Fruit fly (Drosophila melanogaster) whole organism, embryonic: ENCODE data around the gene pbl.
A peak's percentile ranks its signal among the peaks of the same experiment; 100 is the strongest.

Experiments
- Antp ChIP-seq: fragments of 200-800 bp; sonication (Bioruptor generic); optimal IDR thresholded peaks from 3 replicates; lab custom pipeline; 2016; ENCODE audit warnings: missing biosample characterization, missing genetic modification characterization
- Atf-2 ChIP-seq: fragments of 200-800 bp; sonication (Bioruptor generic); optimal IDR thresholded peaks from 2 replicates; lab custom pipeline; 2016; ENCODE audit warnings: missing biosample characterization, missing genetic modification characterization
- Bteb2 ChIP-seq: fragments of 200-800 bp; sonication (Bioruptor generic); optimal IDR thresholded peaks from 2 replicates; lab custom pipeline; 2016; ENCODE audit warnings: missing biosample characterization, missing genetic modification characterization
- CG10462 ChIP-seq: fragments of 200-800 bp; sonication (Bioruptor generic); optimal IDR thresholded peaks from 2 replicates; lab custom pipeline; 2016; ENCODE audit warnings: missing biosample characterization, missing genetic modification characterization
- CG13296 ChIP-seq: fragments of 200-800 bp; sonication (Bioruptor generic); optimal IDR thresholded peaks from 3 replicates; lab custom pipeline; 2018; ENCODE audit warnings: missing biosample characterization, mild to moderate bottlenecking, missing genetic modification characterization
- CG13424 ChIP-seq: fragments of 200-800 bp; sonication (Bioruptor generic); optimal IDR thresholded peaks from 2 replicates; lab custom pipeline; 2019; ENCODE audit warnings: missing biosample characterization, mild to moderate bottlenecking, missing genetic modification characterization, moderate library complexity
- CG13775 ChIP-seq: fragments of 200-800 bp; sonication (Bioruptor generic); optimal IDR thresholded peaks from 3 replicates; lab custom pipeline; 2017; ENCODE audit warnings: missing biosample characterization, mild to moderate bottlenecking, missing genetic modification characterization
- CG1529 ChIP-seq: fragments of 200-800 bp; sonication (Bioruptor generic); optimal IDR thresholded peaks from 3 replicates; lab custom pipeline; 2018; ENCODE audit warnings: missing biosample characterization, missing genetic modification characterization
- CG15479 ChIP-seq: fragments of 200-800 bp; sonication (Bioruptor generic); optimal IDR thresholded peaks from 3 replicates; lab custom pipeline; 2019; ENCODE audit warnings: missing biosample characterization, mild to moderate bottlenecking, missing genetic modification characterization, moderate library complexity
- CG17612 ChIP-seq: fragments of 200-800 bp; sonication (Bioruptor generic); IDR thresholded peaks from 2 replicates; pipeline ENCODE4 v1.3.6; 2022; ENCODE audit warnings: missing biosample characterization, missing genetic modification characterization
- CG18619 ChIP-seq: fragments of 200-800 bp; sonication (Bioruptor generic); optimal IDR thresholded peaks from 3 replicates; lab custom pipeline; 2017; ENCODE audit warnings: missing biosample characterization, mild to moderate bottlenecking, missing genetic modification characterization
- CG3163 ChIP-seq: fragments of 200-800 bp; sonication (Bioruptor generic); optimal IDR thresholded peaks from 3 replicates; lab custom pipeline; 2016; ENCODE audit warnings: missing biosample characterization, missing genetic modification characterization
- CG33213 ChIP-seq: fragments of 200-800 bp; sonication (Bioruptor generic); optimal IDR thresholded peaks from 3 replicates; lab custom pipeline; 2016; ENCODE audit warnings: missing biosample characterization, missing genetic modification characterization
- CG3995 ChIP-seq: fragments of 200-800 bp; sonication (Bioruptor generic); optimal IDR thresholded peaks from 3 replicates; lab custom pipeline; 2016; ENCODE audit warnings: missing biosample characterization, missing genetic modification characterization
- CG4328 ChIP-seq: fragments of 200-800 bp; sonication (Bioruptor generic); optimal IDR thresholded peaks from 3 replicates; lab custom pipeline; 2017; ENCODE audit warnings: missing biosample characterization, missing genetic modification reagents, missing genetic modification characterization
- CG4404 ChIP-seq: fragments of 200-800 bp; sonication (Bioruptor generic); IDR thresholded peaks from 2 replicates; pipeline ENCODE4 v1.3.6; 2022; ENCODE audit warnings: missing biosample characterization, missing genetic modification characterization
- CG4707 ChIP-seq: fragments of 200-800 bp; sonication (Bioruptor generic); optimal IDR thresholded peaks from 2 replicates; lab custom pipeline; 2018; ENCODE audit warnings: missing biosample characterization, mild to moderate bottlenecking, missing genetic modification characterization, moderate library complexity
- CG5180 ChIP-seq: fragments of 200-800 bp; sonication (Bioruptor generic); optimal IDR thresholded peaks from 3 replicates; lab custom pipeline; 2017; ENCODE audit warnings: missing biosample characterization, missing genetic modification characterization, mild to moderate bottlenecking, moderate library complexity, missing genetic modification reagents
- CG7786 ChIP-seq: fragments of 200-800 bp; sonication (Bioruptor generic); optimal IDR thresholded peaks from 2 replicates; lab custom pipeline; 2016; ENCODE audit warnings: missing biosample characterization, missing genetic modification characterization
- Ets97D ChIP-seq: fragments of 200-800 bp; sonication (Bioruptor generic); optimal IDR thresholded peaks from 3 replicates; lab custom pipeline; 2016; ENCODE audit warnings: missing biosample characterization, missing genetic modification characterization
- Fer3 ChIP-seq: fragments of 200-800 bp; sonication (Bioruptor generic); optimal IDR thresholded peaks from 2 replicates; lab custom pipeline; 2018; ENCODE audit warnings: missing biosample characterization, mild to moderate bottlenecking, missing genetic modification characterization, moderate library complexity
- HLHmδ ChIP-seq: fragments of 200-800 bp; sonication (Bioruptor generic); optimal IDR thresholded peaks from 2 replicates; lab custom pipeline; 2018; ENCODE audit warnings: missing biosample characterization, mild to moderate bottlenecking, missing genetic modification characterization, moderate library complexity
- Mad ChIP-seq: fragments of 200-800 bp; sonication (Bioruptor generic); optimal IDR thresholded peaks from 2 replicates; lab custom pipeline; 2016; ENCODE audit warnings: missing biosample characterization, missing genetic modification characterization
- Mes4 ChIP-seq: fragments of 200-800 bp; sonication (Bioruptor generic); optimal IDR thresholded peaks from 2 replicates; lab custom pipeline; 2016; ENCODE audit warnings: missing biosample characterization, missing genetic modification characterization
- Nf-YB ChIP-seq: fragments of 200-800 bp; sonication (Bioruptor generic); optimal IDR thresholded peaks from 3 replicates; lab custom pipeline; 2019; ENCODE audit warnings: missing biosample characterization, mild to moderate bottlenecking, missing genetic modification characterization, moderate library complexity
- Nf-YC ChIP-seq: fragments of 200-800 bp; optimal IDR thresholded peaks from 3 replicates; lab custom pipeline; 2019; ENCODE audit warnings: missing biosample characterization, mild to moderate bottlenecking, missing genetic modification characterization, moderate library complexity
- PHDP ChIP-seq: fragments of 200-800 bp; sonication (Bioruptor generic); optimal IDR thresholded peaks from 3 replicates; lab custom pipeline; 2018; ENCODE audit warnings: missing biosample characterization, mild to moderate bottlenecking, missing genetic modification characterization, moderate library complexity
- Scr ChIP-seq: fragments of 200-800 bp; sonication (Bioruptor generic); IDR thresholded peaks from 2 replicates; pipeline ENCODE4 v1.3.6; 2022; ENCODE audit warnings: missing biosample characterization, missing genetic modification characterization; ENCODE audit not compliant: partially characterized antibody
- Sry-δ ChIP-seq: fragments of 200-800 bp; sonication (Bioruptor generic); optimal IDR thresholded peaks from 2 replicates; lab custom pipeline; 2016; ENCODE audit warnings: missing biosample characterization, missing genetic modification characterization
- Tbp ChIP-seq: fragments of >200 bp; optimal IDR thresholded peaks from 2 replicates; lab custom pipeline; 2018; ENCODE audit warnings: missing biosample characterization, missing genetic modification characterization
- Trl ChIP-seq, 3 experiments: fragments of >200 bp in 2 of 3; fragments of 200-800 bp in 1 of 3; sonication (Bioruptor generic) in 1 of 3; optimal IDR thresholded peaks; 2 replicates in 1 of 3; 3 replicates in 2 of 3; lab custom pipeline; 2016 to 2017; ENCODE audit warnings: missing biosample characterization in 1 of 3, missing genetic modification characterization in 1 of 3
- Vsx1 ChIP-seq: fragments of 200-800 bp; sonication (Bioruptor generic); optimal IDR thresholded peaks from 2 replicates; lab custom pipeline; 2017; ENCODE audit warnings: missing biosample characterization, mild to moderate bottlenecking, missing genetic modification characterization, missing genetic modification reagents
- cwo ChIP-seq: fragments of 200-800 bp; sonication (Bioruptor generic); optimal IDR thresholded peaks from 3 replicates; lab custom pipeline; 2017; ENCODE audit warnings: missing biosample characterization, missing genetic modification characterization, mild to moderate bottlenecking, moderate library complexity, missing genetic modification reagents
- dmrt99B ChIP-seq: fragments of 200-800 bp; sonication (Bioruptor generic); optimal IDR thresholded peaks from 2 replicates; lab custom pipeline; 2018; ENCODE audit warnings: missing biosample characterization, mild to moderate bottlenecking, missing genetic modification characterization, moderate library complexity
- dpn ChIP-seq, 2 experiments: fragments of 200-800 bp; sonication (Bioruptor generic); optimal IDR thresholded peaks; 3 replicates each; lab custom pipeline; 2016; ENCODE audit warnings: missing biosample characterization in 2 of 2, missing genetic modification characterization in 2 of 2
- emc ChIP-seq: fragments of 200-800 bp; sonication (Bioruptor generic); optimal IDR thresholded peaks from 2 replicates; lab custom pipeline; 2016; ENCODE audit warnings: missing biosample characterization, missing genetic modification characterization
- fd3F ChIP-seq: fragments of 200-800 bp; sonication (Bioruptor generic); optimal IDR thresholded peaks from 2 replicates; lab custom pipeline; 2018; ENCODE audit warnings: missing biosample characterization, mild to moderate bottlenecking, missing genetic modification characterization, moderate library complexity
- insv ChIP-seq, 2 experiments: fragments of 200-800 bp; sonication (Bioruptor generic); optimal IDR thresholded peaks; 3 replicates each; lab custom pipeline; 2016 to 2018; ENCODE audit warnings: missing biosample characterization in 2 of 2, missing genetic modification characterization in 2 of 2
- klu ChIP-seq: fragments of 200-800 bp; sonication (Bioruptor generic); IDR thresholded peaks from 2 replicates; pipeline ENCODE4 v1.3.6; 2022; ENCODE audit warnings: missing biosample characterization, missing genetic modification characterization
- knrl ChIP-seq: fragments of 200-800 bp; sonication (Bioruptor generic); IDR thresholded peaks from 3 replicates; pipeline ENCODE4 v1.3.6; 2022; ENCODE audit warnings: missing biosample characterization, missing genetic modification characterization; ENCODE audit not compliant: partially characterized antibody
- mld ChIP-seq: fragments of 200-800 bp; sonication (Bioruptor generic); IDR thresholded peaks from 3 replicates; pipeline ENCODE4 v1.3.6; 2022; ENCODE audit warnings: missing biosample characterization, missing genetic modification characterization; ENCODE audit not compliant: partially characterized antibody
- oc ChIP-seq: fragments of 200-800 bp; sonication (Bioruptor generic); optimal IDR thresholded peaks from 2 replicates; lab custom pipeline; 2018; ENCODE audit warnings: missing biosample characterization, mild to moderate bottlenecking, missing genetic modification characterization, moderate library complexity
- odd ChIP-seq: fragments of 200-800 bp; sonication (Bioruptor generic); optimal IDR thresholded peaks from 2 replicates; lab custom pipeline; 2017; ENCODE audit warnings: missing biosample characterization, mild to moderate bottlenecking, missing genetic modification characterization
- psq ChIP-seq: fragments of 200-800 bp; sonication (Bioruptor generic); optimal IDR thresholded peaks from 2 replicates; lab custom pipeline; 2017; ENCODE audit warnings: missing biosample characterization, missing genetic modification characterization
- ranshi ChIP-seq: fragments of 200-800 bp; sonication (Bioruptor generic); IDR thresholded peaks from 2 replicates; pipeline ENCODE4 v1.3.6; 2022; ENCODE audit warnings: missing biosample characterization, missing genetic modification characterization
- salm ChIP-seq: fragments of 200-800 bp; sonication (Bioruptor generic); optimal IDR thresholded peaks from 2 replicates; lab custom pipeline; 2018; ENCODE audit warnings: missing biosample characterization, mild to moderate bottlenecking, missing genetic modification characterization
- sens ChIP-seq: fragments of 200-800 bp; sonication (Bioruptor generic); peaks from one replicate; lab custom pipeline; 2016; ENCODE audit warnings: missing biosample characterization, missing genetic modification characterization
- sim ChIP-seq: fragments of 200-800 bp; sonication (Bioruptor generic); IDR thresholded peaks from 2 replicates; pipeline ENCODE4 v1.3.6; 2022; ENCODE audit warnings: missing biosample characterization, missing genetic modification characterization
- sisA ChIP-seq: fragments of 200-800 bp; sonication (Bioruptor generic); IDR thresholded peaks from 2 replicates; pipeline ENCODE4 v1.3.6; 2022; ENCODE audit warnings: missing biosample characterization, missing genetic modification characterization
- unpg ChIP-seq: fragments of 200-800 bp; sonication (Bioruptor generic); optimal IDR thresholded peaks from 3 replicates; lab custom pipeline; 2018; ENCODE audit warnings: missing biosample characterization, mild to moderate bottlenecking, missing genetic modification characterization, moderate library complexity

Gene pbl

DNA sequence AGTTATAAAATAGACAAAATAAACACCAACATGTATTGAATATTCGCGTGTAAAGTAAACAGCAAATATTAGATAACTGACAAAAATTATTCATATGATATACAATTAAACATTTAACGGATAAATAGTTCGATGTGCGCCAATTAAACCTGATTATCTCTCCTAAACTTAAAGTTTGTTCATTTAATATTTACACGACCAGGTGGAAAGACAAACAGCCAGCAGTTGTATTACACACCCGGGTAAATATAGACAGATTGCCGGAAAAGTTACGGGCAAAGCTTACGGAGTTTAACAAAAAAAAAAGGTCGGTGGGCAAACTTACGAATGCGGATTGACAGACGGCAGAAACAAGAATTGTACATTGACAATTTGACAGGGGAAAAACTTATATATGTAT, 29.6 kb downstream of the pbl start (continued):
- TF ChIP-seq knrl (GFP tag; lab: Robert Waterston, UW) = no peak
- peak in 1 of 2 experiments; percentile 37 for TF ChIP-seq dpn (GFP tag; optimal IDR thresholded peaks at IDR 0.05; lab: Kevin White, UChicago)
- TF ChIP-seq Antp = no peak
- TF ChIP-seq oc = peak; percentile 42
- peak; percentile 65 for TF ChIP-seq dmrt99B (tag; lab: Kevin White, UChicago)
- TF ChIP-seq Sry-δ (GFP tag; lab: Kevin White, UChicago) = peak; percentile 18
- peak; percentile 18 for TF ChIP-seq Mad (GFP tag; lab: Kevin White, UChicago)
- peak; percentile 32 for TF ChIP-seq CG4328 (GFP tag; lab: Kevin White, UChicago)
- TF ChIP-seq Ets97D = peak; percentile 9
- peak; percentile 73 for TF ChIP-seq Vsx1 (GFP tag; lab: Kevin White, UChicago)
- no peak for TF ChIP-seq Trl (optimal IDR thresholded peaks at IDR 0.05; lab: Kevin White, UChicago)
- peak; percentile 27 for TF ChIP-seq Trl (GFP tag; optimal IDR thresholded peaks at IDR 0.05; lab: Kevin White, UChicago)
- no peak for TF ChIP-seq insv (GFP tag; optimal IDR thresholded peaks at IDR 0.05; lab: Kevin White, UChicago)
- TF ChIP-seq psq (GFP tag; lab: Kevin White, UChicago) = peak; percentile 44
- no peak for TF ChIP-seq CG10462
- no peak for TF ChIP-seq mld
- peak; percentile 72 for TF ChIP-seq CG18619 (GFP tag; lab: Kevin White, UChicago)
- TF ChIP-seq CG13424 (tag; lab: Kevin White, UChicago) = peak; percentile 67
- peak; percentile 81 for TF ChIP-seq Fer3 (tag; lab: Kevin White, UChicago)
- no peak for TF ChIP-seq salm (tag; lab: Kevin White, UChicago)
- no peak for TF ChIP-seq Atf-2
- no peak for TF ChIP-seq sim (GFP tag; lab: Robert Waterston, UW)
- no peak for TF ChIP-seq CG4404 (GFP tag; lab: Robert Waterston, UW)
- TF ChIP-seq CG3163 (GFP tag; lab: Kevin White, UChicago) = peak; percentile 18
- TF ChIP-seq CG4707 (GFP tag; lab: Kevin White, UChicago) = peak; percentile 65
- TF ChIP-seq PHDP (tag; lab: Kevin White, UChicago) = peak; percentile 86
- TF ChIP-seq emc (GFP tag; lab: Kevin White, UChicago) = peak; percentile 22
- peak; percentile 47; the same call in 1 of the 2 replicates for TF ChIP-seq ranshi
- peak; percentile 10 for TF ChIP-seq Mes4 (GFP tag; lab: Kevin White, UChicago)
- peak; percentile 15 for TF ChIP-seq CG13775
- no peak for TF ChIP-seq klu (GFP tag; lab: Robert Waterston, UW)
- TF ChIP-seq CG1529 (GFP tag; lab: Kevin White, UChicago) = peak; percentile 44
- peak; percentile 26 for TF ChIP-seq CG7786 (GFP tag; lab: Kevin White, UChicago)
- peak; percentile 60 for TF ChIP-seq cwo
- no peak for TF ChIP-seq CG15479 (GFP tag; lab: Kevin White, UChicago)
- TF ChIP-seq CG17612 (GFP tag; lab: Robert Waterston, UW) = 0 out of 2 replicates have a peak, but pooled peaks have one; percentile 20
- peak; percentile 77 for TF ChIP-seq CG13296
- no peak for TF ChIP-seq Tbp (GFP tag; lab: Kevin White, UChicago)
- no peak for TF ChIP-seq sens
- TF ChIP-seq Bteb2 (GFP tag; lab: Kevin White, UChicago) = peak; percentile 32
- peak; percentile 54 for TF ChIP-seq Nf-YB (GFP tag; lab: Kevin White, UChicago)
- peak; percentile 93 for TF ChIP-seq fd3F (GFP tag; lab: Kevin White, UChicago)
- no peak for TF ChIP-seq CG3995
- TF ChIP-seq Nf-YC (tag; lab: Kevin White, UChicago) = peak; percentile 21
- TF ChIP-seq HLHmδ (GFP tag; lab: Kevin White, UChicago) = no peak
- TF ChIP-seq CG5180 (GFP tag; lab: Kevin White, UChicago) = peak; percentile 49
- TF ChIP-seq sisA (GFP tag; lab: Robert Waterston, UW) = no peak
- peak; percentile 10 for TF ChIP-seq CG33213 (GFP tag; lab: Kevin White, UChicago)
- peak; percentile 79 for TF ChIP-seq odd (GFP tag; lab: Kevin White, UChicago)
- peak; percentile 77 for TF ChIP-seq unpg
- no peak for TF ChIP-seq Scr (GFP tag; lab: Robert Waterston, UW)
